Fruit fly (Drosophila melanogaster): Measurements from ENCODE around the gene Alp12.

The Alp12 gene

dm6 chr2L:19453381-19453780 is 29.5 kb downstream of the Alp12 start, which contains the start of gene Top2 (continued):
- no peak for TF ChIP-seq dysf (GFP tag; IDR thresholded peaks at IDR 0.05)
- no peak for TF ChIP-seq CG33557 (GFP tag; optimal IDR thresholded peaks at IDR 0.05)
- TF ChIP-seq Rfx (GFP tag; IDR thresholded peaks at IDR 0.05): peak; percentile 63
- TF ChIP-seq Dbx (GFP tag; IDR thresholded peaks at IDR 0.05): 0 out of 3 replicates have a peak, but pooled peaks have one; percentile 20
- TF ChIP-seq corto (GFP tag; optimal IDR thresholded peaks at IDR 0.05): no peak
- TF ChIP-seq Ets97D (GFP tag; optimal IDR thresholded peaks at IDR 0.05): peak; percentile 91
- TF ChIP-seq CG11247 (GFP tag; IDR thresholded peaks at IDR 0.05): no peak
- peak; percentile 99 for TF ChIP-seq CG31441 (GFP tag; IDR thresholded peaks at IDR 0.05)
- TF ChIP-seq Meics (GFP tag; optimal IDR thresholded peaks at IDR 0.05): no peak
- peak; percentile 44 for TF ChIP-seq bcd (GFP tag; optimal IDR thresholded peaks at IDR 0.05)
- TF ChIP-seq CG17186 (GFP tag; optimal IDR thresholded peaks at IDR 0.05): peak; percentile 92
- no peak for TF ChIP-seq eve (GFP tag; optimal IDR thresholded peaks at IDR 0.05)
- no peak for TF ChIP-seq CG6254 (GFP tag; optimal IDR thresholded peaks at IDR 0.05)
- TF ChIP-seq maf-S (GFP tag; optimal IDR thresholded peaks at IDR 0.05): peak; percentile 64
- TF ChIP-seq CG11560 (tag; IDR thresholded peaks at IDR 0.05): peak; percentile 79; the same call in 2 of the 3 replicates
- peak; percentile 84 for TF ChIP-seq HmgZ (tag; optimal IDR thresholded peaks at IDR 0.05)
- TF ChIP-seq Atf6 (GFP tag; IDR thresholded peaks at IDR 0.05): no peak
- peak; percentile 63 for TF ChIP-seq CG7928 (GFP tag; optimal IDR thresholded peaks at IDR 0.05)
- peak; percentile 50 to 70 for TF ChIP-seq dpn (GFP tag; optimal IDR thresholded peaks at IDR 0.05)
- TF ChIP-seq gem (tag; optimal IDR thresholded peaks at IDR 0.05): peak; percentile 51
- peak; percentile 70 for TF ChIP-seq CTCF (GFP tag; optimal IDR thresholded peaks at IDR 0.05)
- peak; percentile 81 for TF ChIP-seq inv (GFP tag; IDR thresholded peaks at IDR 0.05; ENCODE audit: partially characterized antibody)
- peak; percentile 94 for TF ChIP-seq CG1603 (tag; optimal IDR thresholded peaks at IDR 0.05)
- peak; percentile 68 for TF ChIP-seq Dp (GFP tag; optimal IDR thresholded peaks at IDR 0.05)
- no peak for TF ChIP-seq CG11723 (GFP tag; optimal IDR thresholded peaks at IDR 0.05)
- TF ChIP-seq CG12391 (tag; optimal IDR thresholded peaks at IDR 0.05): peak; percentile 57
- TF ChIP-seq CG4617 (GFP tag; optimal IDR thresholded peaks at IDR 0.05; ENCODE audit: borderline replicate concordance): peak; percentile 82
- peak; percentile 51 for TF ChIP-seq Xbp1 (GFP tag; optimal IDR thresholded peaks at IDR 0.05)
- TF ChIP-seq CG10462 (GFP tag; optimal IDR thresholded peaks at IDR 0.05): peak; percentile 20
- TF ChIP-seq mam (GFP tag; optimal IDR thresholded peaks at IDR 0.05): peak; percentile 25
- no peak for TF ChIP-seq pfk (GFP tag; optimal IDR thresholded peaks at IDR 0.05)
- TF ChIP-seq CG8924 (tag; optimal IDR thresholded peaks at IDR 0.05): peak; percentile 27
- TF ChIP-seq pzg (GFP tag; optimal IDR thresholded peaks at IDR 0.05): peak; percentile 97
- TF ChIP-seq crp (GFP tag; optimal IDR thresholded peaks at IDR 0.05): peak in 1 of 2 experiments; percentile 30
- peak; percentile 23 for TF ChIP-seq CG4424 (GFP tag; optimal IDR thresholded peaks at IDR 0.05)
- no peak for TF ChIP-seq CG15696 (tag; optimal IDR thresholded peaks at IDR 0.05)
- TF ChIP-seq ind (GFP tag; optimal IDR thresholded peaks at IDR 0.05): peak; percentile 35
- peak; percentile 29 for TF ChIP-seq ems (GFP tag; optimal IDR thresholded peaks at IDR 0.05)
- 0 out of 2 replicates have a peak, but pooled peaks have one; percentile 22 for TF ChIP-seq wdn (GFP tag; IDR thresholded peaks at IDR 0.05)
- TF ChIP-seq Myb (GFP tag; optimal IDR thresholded peaks at IDR 0.05): peak; percentile 89
- peak; percentile 3 for TF ChIP-seq CG12942 (GFP tag; optimal IDR thresholded peaks at IDR 0.05)
- TF ChIP-seq jumu (GFP tag; optimal IDR thresholded peaks at IDR 0.05): peak; percentile 39
- peak; percentile 6 for TF ChIP-seq sd (tag; optimal IDR thresholded peaks at IDR 0.05)
- no peak for TF ChIP-seq rib (GFP tag; IDR thresholded peaks at IDR 0.05)
- no peak for TF ChIP-seq pnt (GFP tag; optimal IDR thresholded peaks at IDR 0.05)
- peak; percentile 46; the same call in 1 of the 2 replicates for TF ChIP-seq CG9215 (GFP tag; IDR thresholded peaks at IDR 0.05)
- peak; percentile 34 for TF ChIP-seq CG12155 (GFP tag; optimal IDR thresholded peaks at IDR 0.05)
- TF ChIP-seq CG13424 (tag; optimal IDR thresholded peaks at IDR 0.05): peak; percentile 32
- peak; percentile 89 for TF ChIP-seq stwl (tag; optimal IDR thresholded peaks at IDR 0.05)
- peak; percentile 72; the same call in 2 of the 4 replicates for TF ChIP-seq chinmo (GFP tag; IDR thresholded peaks at IDR 0.05; ENCODE audit: partially characterized antibody)
- peak; percentile 11 for TF ChIP-seq CG16815 (GFP tag; optimal IDR thresholded peaks at IDR 0.05)

Data from whole organism, embryonic.